Worm (Caenorhabditis elegans): ENCODE measurements around the gene glb-31.

ce11 chrII:1323190-1323651, 21.8 kb upstream of the glb-31 start:
- TF ChIP-seq ztf-29 (GFP tag; IDR thresholded peaks at IDR 0.05) (no peak), flt-1 (GFP tag; IDR thresholded peaks at IDR 0.05) (no peak), ztf-23 (GFP tag; IDR thresholded peaks at IDR 0.05) (no peak), T22C8.4 (GFP tag; IDR thresholded peaks at IDR 0.05) (no peak), med-1 (GFP tag; optimal IDR thresholded peaks at IDR 0.05; ENCODE audit: insufficient read depth) (no peak)
